Worm (Caenorhabditis elegans): ENCODE results near the gene brf-1.

brf-1 gene

DNA sequence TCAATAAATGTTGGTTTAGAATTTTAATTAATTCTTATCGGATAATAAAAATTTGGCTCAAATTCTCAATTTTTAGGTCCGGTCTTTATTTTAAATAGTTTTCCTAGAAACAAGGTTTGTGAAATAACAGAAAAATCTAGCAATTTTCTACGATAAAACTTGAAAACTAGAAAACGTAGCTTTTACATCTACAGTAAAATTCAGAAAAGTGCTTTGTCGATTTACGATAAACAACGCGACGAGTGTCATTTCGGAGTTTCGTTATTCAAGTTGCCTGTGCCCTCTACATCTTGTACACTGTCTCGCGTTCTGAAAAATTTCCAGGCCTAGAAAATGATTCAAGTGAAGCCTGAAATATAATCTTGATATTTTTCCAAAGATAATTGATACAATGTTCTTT lies 51.1 kb downstream of the brf-1 start:
- TF ChIP-seq tbx-37 (GFP tag; conservative IDR thresholded peaks at IDR 0.05) (no peak), hmbx-1 (tag; optimal IDR thresholded peaks at IDR 0.05) (no peak), pes-1 (GFP tag; IDR thresholded peaks at IDR 0.05) (no peak), hnd-1 (tag; optimal IDR thresholded peaks at IDR 0.05) (no peak), ceh-13 (GFP tag; optimal IDR thresholded peaks at IDR 0.05) (no peak), scrt-1 (GFP tag; IDR thresholded peaks at IDR 0.05) (no peak), B0310.2 (tag; optimal IDR thresholded peaks at IDR 0.05) (no peak), ceh-36 (tag; optimal IDR thresholded peaks at IDR 0.05) (no peak), ama-1 (optimal IDR thresholded peaks at IDR 0.05) (no peak), hmg-4 (GFP tag; optimal IDR thresholded peaks at IDR 0.05) (no peak), tra-4 (tag; optimal IDR thresholded peaks at IDR 0.05) (no peak), flt-1 (GFP tag; IDR thresholded peaks at IDR 0.05) (no peak), tbx-11 (GFP tag; IDR thresholded peaks at IDR 0.05) (no peak), sea-1 (GFP tag; conservative IDR thresholded peaks at IDR 0.05) (no peak), ets-7 (tag; optimal IDR thresholded peaks at IDR 0.05) (no peak), F13C5.2 (tag; optimal IDR thresholded peaks at IDR 0.05) (no peak)

DNA sequence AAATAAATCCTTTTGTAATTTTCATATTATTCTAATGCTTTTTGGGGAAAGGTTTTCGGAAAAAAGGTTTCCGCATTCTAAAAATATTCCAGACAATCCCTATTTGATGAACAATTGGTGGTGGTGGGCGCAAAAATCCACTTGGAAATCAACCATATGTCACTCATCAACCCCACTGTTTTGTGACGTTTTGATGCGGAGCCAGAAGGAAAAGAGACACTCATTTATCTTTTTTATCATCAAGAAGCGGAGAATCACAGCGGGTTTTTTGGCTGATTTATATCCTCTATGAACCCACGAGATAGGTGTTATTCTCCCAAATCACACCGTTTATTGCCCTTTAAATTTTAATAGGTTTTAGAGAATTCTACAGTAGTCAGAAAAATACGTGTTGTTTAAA lies 51.5 kb downstream of the brf-1 start:
- TF ChIP-seq pes-1 (GFP tag; IDR thresholded peaks at IDR 0.05) (no peak), F13C5.2 (tag; optimal IDR thresholded peaks at IDR 0.05) (no peak), tbx-11 (GFP tag; IDR thresholded peaks at IDR 0.05) (no peak)
